Worm (Caenorhabditis elegans) whole organism, L2 larva: ENCODE data around the gene cut-2.

Experiments
- ZK546.5 ChIP-seq: sonication (generic microtip); optimal IDR thresholded peaks from 2 replicates; lab custom pipeline; 2017; ENCODE audit warnings: missing biosample characterization, missing genetic modification characterization
- alr-1 ChIP-seq: fragments of 150-350 bp; optimal IDR thresholded peaks from 2 replicates; lab custom pipeline; 2014; ENCODE audit warnings: missing biosample characterization, missing genetic modification characterization
- crh-2 ChIP-seq: sonication (generic microtip); optimal IDR thresholded peaks from 2 replicates; lab custom pipeline; 2017; ENCODE audit warnings: missing biosample characterization, missing genetic modification characterization
- egl-27 ChIP-seq: sonication (generic microtip); optimal IDR thresholded peaks from 3 replicates; lab custom pipeline; 2017; ENCODE audit warnings: missing biosample characterization, missing genetic modification reagents, missing genetic modification characterization
- elt-1 ChIP-seq: fragments of 150-350 bp; optimal IDR thresholded peaks from 2 replicates; lab custom pipeline; 2014; ENCODE audit warnings: missing biosample characterization, missing genetic modification characterization
- lin-13 ChIP-seq: fragments of 150-350 bp; optimal IDR thresholded peaks from 2 replicates; lab custom pipeline; 2014; ENCODE audit warnings: missing biosample characterization, missing genetic modification reagents, missing genetic modification characterization
- mbf-1 ChIP-seq: sonication (generic microtip); optimal IDR thresholded peaks from 2 replicates; lab custom pipeline; 2017; ENCODE audit warnings: missing biosample characterization, missing genetic modification characterization
- nhr-237 ChIP-seq: fragments of 150-350 bp; optimal IDR thresholded peaks from 2 replicates; lab custom pipeline; 2014; ENCODE audit warnings: missing biosample characterization, missing genetic modification characterization
- snpc-4 ChIP-seq: fragments of 150-350 bp; optimal IDR thresholded peaks from 2 replicates; lab custom pipeline; 2014; ENCODE audit warnings: missing biosample characterization, missing genetic modification characterization

DNA sequence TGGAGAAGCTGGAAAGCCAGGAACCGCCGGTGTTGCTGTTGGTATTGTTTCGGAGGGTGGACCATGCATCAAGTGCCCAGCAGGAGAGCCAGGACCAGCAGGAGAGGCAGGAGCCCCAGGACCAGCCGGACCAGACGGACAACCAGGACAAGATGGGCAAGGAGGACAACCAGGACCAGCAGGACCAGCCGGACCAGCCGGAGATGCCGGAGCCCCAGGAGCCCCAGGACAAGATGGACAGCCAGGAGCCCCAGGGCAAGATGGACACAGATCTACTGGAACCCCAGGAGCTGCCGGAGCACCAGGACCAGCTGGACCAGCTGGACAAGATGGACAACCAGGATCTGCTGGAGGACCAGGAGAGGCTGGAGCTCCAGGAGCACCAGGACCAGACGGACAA lies 28.1 kb downstream of the cut-2 start:
- no peak for TF ChIP-seq elt-1 (tag; lab: Kevin White, UChicago)
- no peak for TF ChIP-seq snpc-4 (tag; lab: Kevin White, UChicago)
- TF ChIP-seq mbf-1 (tag; lab: Kevin White, UChicago), result no peak
- TF ChIP-seq alr-1 (tag; lab: Kevin White, UChicago), result no peak
- no peak for TF ChIP-seq nhr-237 (tag; lab: Kevin White, UChicago)
- no peak for TF ChIP-seq lin-13 (GFP tag; lab: Kevin White, UChicago)
- no peak for TF ChIP-seq crh-2 (tag; lab: Kevin White, UChicago)
- TF ChIP-seq ZK546.5 (tag; lab: Kevin White, UChicago), result no peak
- no peak for TF ChIP-seq egl-27 (tag; lab: Kevin White, UChicago)
